Worm (Caenorhabditis elegans): ENCODE data around the gene col-173.

Gene col-173

ce11 chrX:6861564-6861963 lies 15.8 kb downstream of the col-173 start:
- no peak for TF ChIP-seq ama-1 (optimal IDR thresholded peaks at IDR 0.05)
- no peak for TF ChIP-seq ama-1 (GFP tag; optimal IDR thresholded peaks at IDR 0.05)
- no peak for TF ChIP-seq lin-35 (GFP tag; optimal IDR thresholded peaks at IDR 0.05)
- no peak for TF ChIP-seq nfya-1 (tag; optimal IDR thresholded peaks at IDR 0.05; ENCODE audit: borderline replicate concordance, insufficient read depth)
- no peak for TF ChIP-seq cebp-2 (GFP tag; IDR thresholded peaks at IDR 0.05)
- no peak for TF ChIP-seq ztf-22 (GFP tag; optimal IDR thresholded peaks at IDR 0.05)
- TF ChIP-seq madf-6 (GFP tag; IDR thresholded peaks at IDR 0.05), result no peak
- TF ChIP-seq rcor-1 (GFP tag; IDR thresholded peaks at IDR 0.05), result no peak
- TF ChIP-seq ztf-18 (tag; optimal IDR thresholded peaks at IDR 0.05), result no peak
- TF ChIP-seq somi-1 (GFP tag; optimal IDR thresholded peaks at IDR 0.05), result no peak
- TF ChIP-seq die-1 (tag; optimal IDR thresholded peaks at IDR 0.05), result no peak
- no peak for TF ChIP-seq F10E7.11 (tag; optimal IDR thresholded peaks at IDR 0.05)
- TF ChIP-seq aptf-3 (GFP tag; IDR thresholded peaks at IDR 0.05), result no peak

ce11 chrX:6856793-6857192 lies 20.5 kb downstream of the col-173 start:
- no peak for TF ChIP-seq zfh-2 (GFP tag; conservative IDR thresholded peaks at IDR 0.05)
- TF ChIP-seq nfya-1 (tag; optimal IDR thresholded peaks at IDR 0.05; ENCODE audit: borderline replicate concordance, insufficient read depth), result no peak
- TF ChIP-seq him-1 (tag; optimal IDR thresholded peaks at IDR 0.05), result no peak
- TF ChIP-seq aptf-3 (GFP tag; IDR thresholded peaks at IDR 0.05), result no peak
- TF ChIP-seq ccch-3 (GFP tag; optimal IDR thresholded peaks at IDR 0.05), result no peak
- TF ChIP-seq Y56A3A.18 (GFP tag; IDR thresholded peaks at IDR 0.05), result no peak
- TF ChIP-seq xnd-1 (tag; optimal IDR thresholded peaks at IDR 0.05), result no peak

- TF ChIP-seq rcor-1 (GFP tag; IDR thresholded peaks at IDR 0.05) (no peak), madf-10 (tag; optimal IDR thresholded peaks at IDR 0.05) (no peak), akir-1 (GFP tag; optimal IDR thresholded peaks at IDR 0.05) (no peak), zfh-2 (GFP tag; conservative IDR thresholded peaks at IDR 0.05) (no peak), ceh-79 (tag; optimal IDR thresholded peaks at IDR 0.05) (no peak), ztf-18 (tag; optimal IDR thresholded peaks at IDR 0.05) (no peak), him-1 (tag; optimal IDR thresholded peaks at IDR 0.05) (no peak), hlh-12 (tag; optimal IDR thresholded peaks at IDR 0.05) (no peak), ama-1 (optimal IDR thresholded peaks at IDR 0.05) (no peak), ama-1 (GFP tag; optimal IDR thresholded peaks at IDR 0.05) (no peak), attf-6 (GFP tag; IDR thresholded peaks at IDR 0.05) (no peak), snpc-1.1 (tag; optimal IDR thresholded peaks at IDR 0.05; ENCODE audit: insufficient read depth) (no peak)
These were observed 24.0 kb downstream of the col-173 start, which contains the start of gene rig-3 for ce11 chrX:6853318-6853717. Gene rig-3 (plus strand): TSS chrX:6853618.

- TF ChIP-seq bed-1 (GFP tag; IDR thresholded peaks at IDR 0.05), result no peak
- TF ChIP-seq hmg-1.2 (GFP tag; IDR thresholded peaks at IDR 0.05), result no peak
- no peak for TF ChIP-seq zim-3 (tag; optimal IDR thresholded peaks at IDR 0.05)
These were observed 26.9 kb downstream of the col-173 start for ce11 chrX:6850412-6850811.

- TF ChIP-seq lin-35 (GFP tag; optimal IDR thresholded peaks at IDR 0.05) (no peak), Y56A3A.18 (GFP tag; IDR thresholded peaks at IDR 0.05) (no peak), F37B4.10 (GFP tag; IDR thresholded peaks at IDR 0.05) (no peak), F49E8.2 (tag; optimal IDR thresholded peaks at IDR 0.05; ENCODE audit: insufficient read depth) (no peak), nfya-2 (GFP tag; IDR thresholded peaks at IDR 0.05) (no peak), C17E4.6 (GFP tag; IDR thresholded peaks at IDR 0.05) (no peak), zfh-2 (GFP tag; conservative IDR thresholded peaks at IDR 0.05) (no peak), C06A6.2 (GFP tag; conservative IDR thresholded peaks at IDR 0.05) (no peak), T07F8.4 (tag; optimal IDR thresholded peaks at IDR 0.05) (no peak), lag-1 (GFP tag; IDR thresholded peaks at IDR 0.05) (no peak), Y95B8A.8 (GFP tag; IDR thresholded peaks at IDR 0.05) (no peak), egl-44 (GFP tag; IDR thresholded peaks at IDR 0.05) (no peak), Y79H2A.3 (GFP tag; conservative IDR thresholded peaks at IDR 0.05) (no peak), cebp-2 (GFP tag; IDR thresholded peaks at IDR 0.05) (no peak)
These were observed 28.7 kb downstream of the col-173 start for ce11 chrX:6848596-6848995.
